Worm (Caenorhabditis elegans) whole organism, mixed stage, embryonic: ENCODE data around the gene F40G12.11.

Source experiments
- elt-3 ChIP-seq: fragments of 150-350 bp; optimal IDR thresholded peaks from 2 replicates; lab custom pipeline; 2014; ENCODE audit warnings: missing biosample characterization, missing genetic modification characterization
- ztf-11 ChIP-seq: fragments of 150-350 bp; optimal IDR thresholded peaks from 2 replicates; lab custom pipeline; 2014; ENCODE audit warnings: missing biosample characterization, missing genetic modification characterization

DNA sequence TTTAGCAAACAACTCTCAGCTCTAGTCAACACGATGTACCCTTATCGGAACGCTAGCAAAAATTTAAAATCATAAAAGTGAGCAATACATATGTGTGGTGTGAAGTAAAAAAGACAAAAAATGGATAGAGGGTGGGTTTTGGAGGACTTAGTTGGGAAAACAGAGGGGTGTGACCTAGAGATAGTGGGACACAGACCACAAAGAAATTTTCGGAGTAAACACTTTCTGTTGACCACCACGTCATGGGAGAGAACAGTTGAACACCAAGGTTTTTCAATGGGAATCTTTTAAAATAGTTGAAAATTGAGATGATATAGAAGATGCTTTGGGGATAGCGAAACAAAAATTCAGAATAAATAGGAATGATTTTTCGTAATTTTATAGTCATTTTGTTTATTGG lies 31.2 kb downstream of the F40G12.11 start:
- no peak for TF ChIP-seq ztf-11 (tag; lab: Kevin White, UChicago)
- TF ChIP-seq elt-3: no peak
